Worm (Caenorhabditis elegans) whole organism, L4 larva: ENCODE results near the gene twk-12.

Experiments used
- aly-2 ChIP-seq: sonication (generic microtip); optimal IDR thresholded peaks from 2 replicates; lab custom pipeline; 2018; ENCODE audit warnings: missing biosample characterization, missing genetic modification characterization
- dmd-6 ChIP-seq: fragments of 200-800 bp; sonication (Bioruptor generic); IDR thresholded peaks from 2 replicates; pipeline ENCODE4 v1.3.6; 2022; ENCODE audit warnings: missing genetic modification reagents, missing genetic modification characterization, missing compliant biosample characterization
- egl-27 ChIP-seq: sonication (generic microtip); optimal IDR thresholded peaks from 3 replicates; lab custom pipeline; 2017; ENCODE audit warnings: missing biosample characterization, missing genetic modification reagents, missing genetic modification characterization
- hlh-30 ChIP-seq: sonication (generic microtip); optimal IDR thresholded peaks from 2 replicates; lab custom pipeline; 2017; ENCODE audit warnings: antibody characterized with exemption, mild to moderate bottlenecking, missing genetic modification characterization, missing compliant biosample characterization; ENCODE audit not compliant: insufficient read depth
- nhr-25 ChIP-seq: sonication (generic microtip); optimal IDR thresholded peaks from 2 replicates; lab custom pipeline; 2017; ENCODE audit warnings: missing genetic modification characterization, mild to moderate bottlenecking, missing compliant biosample characterization, antibody characterized with exemption, moderate library complexity, borderline replicate concordance; ENCODE audit not compliant: insufficient read depth
- nhr-76 ChIP-seq: fragments of 150-350 bp; optimal IDR thresholded peaks from 2 replicates; lab custom pipeline; 2014; ENCODE audit warnings: missing biosample characterization, missing genetic modification characterization
- pqm-1 ChIP-seq: sonication (generic microtip); optimal IDR thresholded peaks from 2 replicates; lab custom pipeline; 2017; ENCODE audit warnings: missing biosample characterization, missing genetic modification characterization
- saeg-2 ChIP-seq: fragments of 200-800 bp; sonication (Bioruptor generic); IDR thresholded peaks from 2 replicates; pipeline ENCODE4 v1.3.6; 2022; ENCODE audit warnings: missing genetic modification reagents, missing genetic modification characterization, missing compliant biosample characterization
- skn-1 ChIP-seq: fragments of 150-350 bp; optimal IDR thresholded peaks from 2 replicates; lab custom pipeline; 2014; ENCODE audit warnings: missing biosample characterization, missing genetic modification characterization
- zip-11 ChIP-seq: fragments of 200-800 bp; sonication (Bioruptor generic); IDR thresholded peaks from 2 replicates; pipeline ENCODE4 v1.3.6; 2022; ENCODE audit warnings: missing genetic modification characterization, missing compliant biosample characterization

DNA sequence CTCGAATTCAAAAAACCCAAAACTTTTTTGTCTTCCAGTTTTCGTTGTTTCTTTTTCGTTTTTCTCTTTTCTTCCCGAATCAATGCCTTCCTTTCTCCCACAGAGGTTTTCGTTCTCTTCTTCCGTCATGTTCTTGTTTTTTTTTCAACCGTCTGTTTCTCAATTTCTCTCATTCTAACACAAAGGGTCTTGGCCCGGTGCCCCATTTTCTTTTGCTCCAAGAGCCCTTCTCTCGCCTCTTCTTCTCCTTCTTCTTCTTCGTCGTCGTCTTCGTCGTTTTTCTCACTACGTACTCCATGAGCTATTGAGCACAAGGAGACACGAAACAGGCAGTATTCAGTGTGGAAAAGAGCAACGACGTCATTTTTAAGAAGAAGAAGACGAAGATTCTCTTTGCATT is 10.1 kb downstream of the twk-12 start:
- TF ChIP-seq hlh-30 (peak; percentile 12), pqm-1 (tag; lab: Kevin White, UChicago) (no peak), skn-1 (tag; lab: Kevin White, UChicago) (no peak), nhr-76 (no peak), nhr-25 (tag; lab: Kevin White, UChicago) (no peak), zip-11 (no peak), saeg-2 (GFP tag; lab: Robert Waterston, UW) (no peak), aly-2 (no peak), egl-27 (tag; lab: Kevin White, UChicago) (no peak), dmd-6 (GFP tag; lab: Robert Waterston, UW) (no peak)
